Worm (Caenorhabditis elegans): ENCODE results near the gene C28D4.4.

C28D4.4 gene

ce11 chrIV:9733904-9734303, 10.9 kb downstream of the C28D4.4 start:
- TF ChIP-seq lin-38 (GFP tag; IDR thresholded peaks at IDR 0.05), result peak; percentile 59
- TF ChIP-seq dmd-6 (GFP tag; IDR thresholded peaks at IDR 0.05), result no peak

ce11 chrIV:9728376-9728775, 16.4 kb downstream of the C28D4.4 start, which contains the start of gene nhr-100:
nhr-100 (plus strand) TSS chrIV:9728676.
- TF ChIP-seq arid-1 (GFP tag; conservative IDR thresholded peaks at IDR 0.05), result no peak
- no peak for TF ChIP-seq lir-3 (tag; optimal IDR thresholded peaks at IDR 0.05)
- TF ChIP-seq dmd-9 (GFP tag; IDR thresholded peaks at IDR 0.05), result no peak
- TF ChIP-seq nhr-237 (tag; optimal IDR thresholded peaks at IDR 0.05), result no peak
- TF ChIP-seq R02D3.7 (tag; optimal IDR thresholded peaks at IDR 0.05), result no peak
- no peak for TF ChIP-seq spr-3 (GFP tag; optimal IDR thresholded peaks at IDR 0.05)
- TF ChIP-seq egl-43 (GFP tag; IDR thresholded peaks at IDR 0.05), result no peak
- no peak for TF ChIP-seq set-16 (GFP tag; IDR thresholded peaks at IDR 0.05)
- TF ChIP-seq dpl-1 (GFP tag; optimal IDR thresholded peaks at IDR 0.05), result no peak
- no peak for TF ChIP-seq zfp-3 (GFP tag; conservative IDR thresholded peaks at IDR 0.05)
- TF ChIP-seq dmd-6 (GFP tag; IDR thresholded peaks at IDR 0.05), result no peak
- no peak for TF ChIP-seq nhr-11 (tag; optimal IDR thresholded peaks at IDR 0.05)
- no peak for TF ChIP-seq egl-27 (tag; optimal IDR thresholded peaks at IDR 0.05)

- TF ChIP-seq tra-1 (GFP tag; IDR thresholded peaks at IDR 0.05), result no peak
- TF ChIP-seq jun-1 (tag; optimal IDR thresholded peaks at IDR 0.05), result no peak
- TF ChIP-seq unc-62 (GFP tag; optimal IDR thresholded peaks at IDR 0.05 in 1 of 2), result peak in 1 of 2 experiments; percentile 91
- no peak for TF ChIP-seq unc-62 (tag; optimal IDR thresholded peaks at IDR 0.05)
Measured at ce11 chrIV:9727217-9727616, 17.6 kb downstream of the C28D4.4 start.

- TF ChIP-seq zfp-2 (tag; optimal IDR thresholded peaks at IDR 0.05), result no peak
- peak; percentile 38 for TF ChIP-seq nhr-11 (tag; optimal IDR thresholded peaks at IDR 0.05)
- TF ChIP-seq ztf-7 (tag; optimal IDR thresholded peaks at IDR 0.05), result no peak
- TF ChIP-seq nhr-42 (GFP tag; IDR thresholded peaks at IDR 0.05), result no peak
- no peak for TF ChIP-seq zip-11 (GFP tag; IDR thresholded peaks at IDR 0.05)
- TF ChIP-seq nhr-41 (GFP tag; IDR thresholded peaks at IDR 0.05), result no peak
- peak in 1 of 2 experiments; percentile 63 for TF ChIP-seq unc-62 (GFP tag; optimal IDR thresholded peaks at IDR 0.05 in 1 of 2)
- no peak for TF ChIP-seq unc-62 (tag; optimal IDR thresholded peaks at IDR 0.05)
- TF ChIP-seq aha-1 (tag), result peak; percentile 80
Measured at ce11 chrIV:9725468-9725985, 19.3 kb downstream of the C28D4.4 start.

- TF ChIP-seq aha-1 (tag), result peak; percentile 95
- TF ChIP-seq ztf-11 (tag; optimal IDR thresholded peaks at IDR 0.05), result no peak
Measured at ce11 chrIV:9724948-9725347, 19.9 kb downstream of the C28D4.4 start, which contains the start of the genes nhr-138 and C28D4.18. nhr-138 (plus strand) TSS chrIV:9725251. C28D4.18 (plus strand) TSS chrIV:9725280.

- no peak for TF ChIP-seq daf-12 (tag; optimal IDR thresholded peaks at IDR 0.05)
- TF ChIP-seq snpc-1.2 (GFP tag; IDR thresholded peaks at IDR 0.05), result no peak
- TF ChIP-seq lin-1 (GFP tag; IDR thresholded peaks at IDR 0.05), result no peak
- TF ChIP-seq T20F7.1 (GFP tag; optimal IDR thresholded peaks at IDR 0.05), result no peak
- TF ChIP-seq fkh-10 (GFP tag; optimal IDR thresholded peaks at IDR 0.05), result no peak
- no peak for TF ChIP-seq F44E2.7 (GFP tag; IDR thresholded peaks at IDR 0.05)
- no peak for TF ChIP-seq dmd-6 (GFP tag; IDR thresholded peaks at IDR 0.05)
- no peak for TF ChIP-seq mxl-2 (GFP tag; conservative IDR thresholded peaks at IDR 0.05)
- TF ChIP-seq aly-2 (tag; optimal IDR thresholded peaks at IDR 0.05), result no peak
- no peak for TF ChIP-seq vab-7 (GFP tag; IDR thresholded peaks at IDR 0.05)
- TF ChIP-seq F37D6.2 (tag; optimal IDR thresholded peaks at IDR 0.05), result no peak
- no peak for TF ChIP-seq T26A8.4 (GFP tag; IDR thresholded peaks at IDR 0.05)
- TF ChIP-seq madf-9 (GFP tag; conservative IDR thresholded peaks at IDR 0.05), result no peak
- TF ChIP-seq ctbp-1 (GFP tag; IDR thresholded peaks at IDR 0.05), result no peak
- no peak for TF ChIP-seq nhr-42 (GFP tag; IDR thresholded peaks at IDR 0.05)
- no peak for TF ChIP-seq mdt-29 (GFP tag; IDR thresholded peaks at IDR 0.05)
- no peak for TF ChIP-seq zip-2 (tag; optimal IDR thresholded peaks at IDR 0.05)
- TF ChIP-seq jun-1 (tag; optimal IDR thresholded peaks at IDR 0.05), result no peak
Measured at ce11 chrIV:9723185-9723584, 21.6 kb downstream of the C28D4.4 start.
